Fruit fly (Drosophila melanogaster): ENCODE measurements around the gene att-ORFB.

Gene att-ORFB

DNA sequence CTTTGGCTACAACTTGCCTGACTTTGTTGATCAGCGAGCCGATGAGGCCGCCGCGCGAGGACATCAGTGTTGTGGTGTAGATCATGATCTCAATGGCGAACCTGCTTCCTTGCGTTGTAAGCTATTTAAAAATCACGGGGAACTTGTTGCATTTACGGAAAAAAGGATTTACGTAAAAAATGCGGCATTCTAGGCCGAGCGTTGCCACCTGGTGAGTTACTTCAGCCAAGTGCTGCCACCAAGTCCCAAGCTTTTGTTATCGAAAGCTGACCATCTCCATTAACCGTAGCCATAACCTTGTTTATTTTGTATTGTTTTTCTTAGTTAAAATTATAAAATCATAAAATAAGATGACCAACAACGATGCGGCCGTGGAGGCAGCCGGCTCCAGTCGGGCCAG, 22.6 kb upstream of the att-ORFB start, which contains the start of the genes TFAM and CG5412:
TFAM (minus strand) TSS at position 222 of the 400 bp plus-strand sequence.
CG5412 (plus strand) TSS at position 265 of the 400 bp plus-strand sequence.
- no peak for TF ChIP-seq CG12768 (GFP tag; optimal IDR thresholded peaks at IDR 0.05)
- no peak for TF ChIP-seq CG7101 (tag; optimal IDR thresholded peaks at IDR 0.05)
- no peak for TF ChIP-seq cnc (optimal IDR thresholded peaks at IDR 0.05)
- TF ChIP-seq toe (GFP tag; optimal IDR thresholded peaks at IDR 0.05): no peak
- no peak for TF ChIP-seq CG33017 (tag; optimal IDR thresholded peaks at IDR 0.05)
- no peak for TF ChIP-seq CG14711 (tag; optimal IDR thresholded peaks at IDR 0.05)
- TF ChIP-seq bab1 (GFP tag; optimal IDR thresholded peaks at IDR 0.05): no peak
- TF ChIP-seq cic (GFP tag; optimal IDR thresholded peaks at IDR 0.05): no peak
- TF ChIP-seq tj (GFP tag; optimal IDR thresholded peaks at IDR 0.05): no peak
- TF ChIP-seq CG1620 (GFP tag; optimal IDR thresholded peaks at IDR 0.05): peak; percentile 15
- peak; percentile 40 for TF ChIP-seq Mnt (GFP tag; optimal IDR thresholded peaks at IDR 0.05)
- TF ChIP-seq CG5204 (GFP tag; optimal IDR thresholded peaks at IDR 0.05): no peak
- no peak for TF ChIP-seq CG7045 (GFP tag; optimal IDR thresholded peaks at IDR 0.05)
- no peak for TF ChIP-seq CG11617 (GFP tag; optimal IDR thresholded peaks at IDR 0.05)
- no peak for TF ChIP-seq pad (GFP tag; optimal IDR thresholded peaks at IDR 0.05)
- TF ChIP-seq kay (GFP tag; ENCODE audit: borderline replicate concordance): no peak

- TF ChIP-seq bab1 (GFP tag; optimal IDR thresholded peaks at IDR 0.05): peak; percentile 51
- TF ChIP-seq tj (GFP tag; optimal IDR thresholded peaks at IDR 0.05): peak; percentile 95
- TF ChIP-seq Clk (GFP tag; optimal IDR thresholded peaks at IDR 0.05): no peak
- no peak for TF ChIP-seq CG5204 (GFP tag; optimal IDR thresholded peaks at IDR 0.05)
- peak; percentile 68 for TF ChIP-seq pad (GFP tag; optimal IDR thresholded peaks at IDR 0.05)
- peak; percentile 13 for TF ChIP-seq CG11617 (GFP tag; optimal IDR thresholded peaks at IDR 0.05)
- TF ChIP-seq toe (GFP tag; optimal IDR thresholded peaks at IDR 0.05): no peak
- peak; percentile 6 for TF ChIP-seq ovo (GFP tag; optimal IDR thresholded peaks at IDR 0.05)
- TF ChIP-seq kay (GFP tag; ENCODE audit: borderline replicate concordance): no peak
- TF ChIP-seq Hr96 (GFP tag; optimal IDR thresholded peaks at IDR 0.05): no peak
- no peak for TF ChIP-seq CG7045 (GFP tag; optimal IDR thresholded peaks at IDR 0.05)
- no peak for TF ChIP-seq cnc (optimal IDR thresholded peaks at IDR 0.05)
- TF ChIP-seq CG33017 (tag; optimal IDR thresholded peaks at IDR 0.05): peak; percentile 24
- no peak for TF ChIP-seq CG14711 (tag; optimal IDR thresholded peaks at IDR 0.05)
- peak; percentile 28 for TF ChIP-seq cic (GFP tag; optimal IDR thresholded peaks at IDR 0.05)
- TF ChIP-seq Mnt (GFP tag; optimal IDR thresholded peaks at IDR 0.05): peak; percentile 84
- TF ChIP-seq CG1620 (GFP tag; optimal IDR thresholded peaks at IDR 0.05): peak; percentile 1
- TF ChIP-seq CG12768 (GFP tag; optimal IDR thresholded peaks at IDR 0.05): peak; percentile 69
- TF ChIP-seq Crg-1 (GFP tag; optimal IDR thresholded peaks at IDR 0.05): peak; percentile 35
- TF ChIP-seq CG7101 (tag; optimal IDR thresholded peaks at IDR 0.05): no peak
These were observed 20.4 kb upstream of the att-ORFB start for dm6 chr3R:20574535-20574980.

DNA sequence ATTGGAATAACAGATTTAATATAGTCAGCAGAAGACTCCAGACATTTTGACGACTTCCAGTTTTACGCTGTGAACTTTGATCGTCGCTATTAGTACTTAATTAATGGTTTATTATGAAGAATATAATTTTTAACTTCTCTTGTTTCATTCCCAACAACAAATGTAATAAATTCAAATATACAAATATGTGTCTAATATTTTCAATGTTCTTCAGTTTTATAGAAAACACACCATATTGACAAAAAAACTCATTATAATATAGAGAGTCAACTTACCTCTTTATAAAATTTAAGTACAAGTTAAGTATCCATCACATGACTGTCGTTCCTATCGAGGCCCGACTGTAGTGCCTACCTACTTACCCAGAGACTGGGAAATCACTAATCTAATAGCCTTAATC, 19.1 kb upstream of the att-ORFB start:
- no peak for TF ChIP-seq tj (GFP tag; optimal IDR thresholded peaks at IDR 0.05)

- TF ChIP-seq bab1 (GFP tag; optimal IDR thresholded peaks at IDR 0.05): no peak
- TF ChIP-seq Hr96 (GFP tag; optimal IDR thresholded peaks at IDR 0.05): no peak
- TF ChIP-seq toe (GFP tag; optimal IDR thresholded peaks at IDR 0.05): no peak
- TF ChIP-seq CG7045 (GFP tag; optimal IDR thresholded peaks at IDR 0.05): no peak
- TF ChIP-seq kay (GFP tag; ENCODE audit: borderline replicate concordance): no peak
- TF ChIP-seq CG7101 (tag; optimal IDR thresholded peaks at IDR 0.05): no peak
- TF ChIP-seq CG11617 (GFP tag; optimal IDR thresholded peaks at IDR 0.05): no peak
- TF ChIP-seq Clk (GFP tag; optimal IDR thresholded peaks at IDR 0.05): no peak
- no peak for TF ChIP-seq tj (GFP tag; optimal IDR thresholded peaks at IDR 0.05)
- TF ChIP-seq CG5204 (GFP tag; optimal IDR thresholded peaks at IDR 0.05): no peak
- no peak for TF ChIP-seq Mnt (GFP tag; optimal IDR thresholded peaks at IDR 0.05)
- no peak for TF ChIP-seq CG14711 (tag; optimal IDR thresholded peaks at IDR 0.05)
- TF ChIP-seq CG1620 (GFP tag; optimal IDR thresholded peaks at IDR 0.05): no peak
- no peak for TF ChIP-seq cic (GFP tag; optimal IDR thresholded peaks at IDR 0.05)
- no peak for TF ChIP-seq cnc (optimal IDR thresholded peaks at IDR 0.05)
- no peak for TF ChIP-seq Crg-1 (GFP tag; optimal IDR thresholded peaks at IDR 0.05)
- no peak for TF ChIP-seq pad (GFP tag; optimal IDR thresholded peaks at IDR 0.05)
- TF ChIP-seq CG33017 (tag; optimal IDR thresholded peaks at IDR 0.05): no peak
These were observed 13.5 kb upstream of the att-ORFB start for dm6 chr3R:20567507-20568222.

DNA sequence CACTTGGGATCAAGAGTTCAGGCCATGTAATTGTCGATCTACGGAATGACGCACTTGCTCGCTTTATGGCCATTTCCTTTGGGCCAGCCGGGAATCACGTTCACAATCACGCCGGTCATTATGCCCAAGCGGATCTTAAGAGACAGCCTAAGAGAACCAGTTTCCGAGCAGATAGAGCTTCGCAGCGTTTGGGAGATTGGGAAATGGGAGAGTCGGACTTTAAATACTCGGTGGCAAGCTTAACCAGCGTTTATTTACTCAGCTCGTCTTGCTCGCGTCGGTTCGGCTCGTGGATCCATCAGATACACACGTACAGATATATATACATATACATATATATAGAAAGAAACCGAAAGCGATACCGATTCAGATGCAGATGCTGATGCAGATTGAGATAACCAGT, 11.3 kb upstream of the att-ORFB start:
- TF ChIP-seq Hr96 (GFP tag; optimal IDR thresholded peaks at IDR 0.05) (no peak), tj (GFP tag; optimal IDR thresholded peaks at IDR 0.05) (peak; percentile 42)

DNA sequence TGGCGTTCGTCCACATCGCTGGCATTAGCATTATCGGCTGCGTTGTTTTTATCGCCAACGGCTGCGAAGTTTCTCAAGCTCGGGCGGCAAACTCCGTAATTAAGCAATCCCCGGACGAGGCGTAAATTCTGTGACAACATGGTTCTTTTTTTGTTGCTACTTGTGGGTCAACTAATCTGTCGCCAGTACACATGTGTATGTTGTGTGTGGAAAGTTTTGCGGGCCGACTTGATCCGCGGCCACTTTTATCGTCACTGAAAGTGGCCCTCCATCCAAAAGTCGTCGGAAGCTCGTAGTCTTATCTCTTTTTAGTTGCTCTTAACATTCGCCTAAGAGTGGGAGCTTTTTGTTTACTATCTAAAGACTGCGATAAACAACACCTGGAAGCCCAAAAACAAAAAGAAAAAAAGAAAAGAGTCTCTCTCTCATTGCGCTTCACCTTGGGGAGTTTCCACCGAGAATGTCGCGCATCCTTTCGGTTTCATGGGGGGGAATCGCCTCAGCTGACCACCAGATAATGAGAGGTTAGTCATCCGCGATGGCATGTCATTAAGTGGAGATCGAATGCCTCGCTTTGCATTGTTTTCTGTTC, 9.7 kb upstream of the att-ORFB start, which contains the start of gene CG10877:
CG10877 (minus strand) TSS at position 238 of the 592 bp plus-strand sequence.
- no peak for TF ChIP-seq CG5204 (GFP tag; optimal IDR thresholded peaks at IDR 0.05)
- no peak for TF ChIP-seq Crg-1 (GFP tag; optimal IDR thresholded peaks at IDR 0.05)
- TF ChIP-seq Mnt (GFP tag; optimal IDR thresholded peaks at IDR 0.05): peak; percentile 33
- no peak for TF ChIP-seq CG7045 (GFP tag; optimal IDR thresholded peaks at IDR 0.05)
- TF ChIP-seq CG12768 (GFP tag; optimal IDR thresholded peaks at IDR 0.05): peak; percentile 36
- no peak for TF ChIP-seq Clk (GFP tag; optimal IDR thresholded peaks at IDR 0.05)
- no peak for TF ChIP-seq tj (GFP tag; optimal IDR thresholded peaks at IDR 0.05)

Data from whole organism, adult.